Fruit fly (Drosophila melanogaster): ENCODE results near the gene Dhrs4.

Dhrs4 gene

dm6 chr3L:5187572-5187934 is 46.1 kb upstream of the Dhrs4 start (continued):
- peak; percentile 48 for TF ChIP-seq CG1602 (GFP tag; optimal IDR thresholded peaks at IDR 0.05)
- TF ChIP-seq ERR (GFP tag; optimal IDR thresholded peaks at IDR 0.05): no peak
- no peak for TF ChIP-seq wek (GFP tag; optimal IDR thresholded peaks at IDR 0.05)
- TF ChIP-seq E2f1 (GFP tag; IDR thresholded peaks at IDR 0.05): peak; percentile 61
- TF ChIP-seq lola (GFP tag; optimal IDR thresholded peaks at IDR 0.05): peak in 1 of 3 experiments; percentile 62
- no peak for TF ChIP-seq Dref (GFP tag; IDR thresholded peaks at IDR 0.05)
- peak; percentile 41 for TF ChIP-seq CG16815 (GFP tag; optimal IDR thresholded peaks at IDR 0.05)
- no peak for TF ChIP-seq unc-4 (GFP tag; IDR thresholded peaks at IDR 0.05; ENCODE audit: partially characterized antibody)
- no peak for TF ChIP-seq CG9437 (GFP tag; optimal IDR thresholded peaks at IDR 0.05)
- TF ChIP-seq ro (GFP tag; IDR thresholded peaks at IDR 0.05): no peak; the same call in 1 of the 2 replicates
- TF ChIP-seq CG16863 (GFP tag; optimal IDR thresholded peaks at IDR 0.05): peak; percentile 48
- TF ChIP-seq CG6791 (GFP tag; IDR thresholded peaks at IDR 0.05; ENCODE audit: partially characterized antibody): no peak
- TF ChIP-seq usp (GFP tag; optimal IDR thresholded peaks at IDR 0.05): no peak
- no peak for TF ChIP-seq trh (GFP tag; optimal IDR thresholded peaks at IDR 0.05)
- peak; percentile 32 for TF ChIP-seq Side (GFP tag; optimal IDR thresholded peaks at IDR 0.05)
- TF ChIP-seq Dfd (GFP tag; optimal IDR thresholded peaks at IDR 0.05): no peak
- TF ChIP-seq trem (tag; optimal IDR thresholded peaks at IDR 0.05): peak; percentile 68
- peak; percentile 45 for TF ChIP-seq CG7271 (tag; optimal IDR thresholded peaks at IDR 0.05)
- TF ChIP-seq CG17912 (GFP tag; optimal IDR thresholded peaks at IDR 0.05): no peak
- peak; percentile 52 for TF ChIP-seq Hsf (GFP tag; optimal IDR thresholded peaks at IDR 0.05)
- no peak for TF ChIP-seq nerfin-2 (GFP tag; IDR thresholded peaks at IDR 0.05; ENCODE audit: partially characterized antibody)
- no peak for TF ChIP-seq CG15514 (GFP tag; optimal IDR thresholded peaks at IDR 0.05)
- TF ChIP-seq NC2β (GFP tag; optimal IDR thresholded peaks at IDR 0.05): peak; percentile 62
- no peak for TF ChIP-seq CG42726 (GFP tag; IDR thresholded peaks at IDR 0.05; ENCODE audit: partially characterized antibody)
- no peak for TF ChIP-seq Hr39 (optimal IDR thresholded peaks at IDR 0.05)
- TF ChIP-seq CG11560 (tag; IDR thresholded peaks at IDR 0.05): no peak
- TF ChIP-seq Sry-β (GFP tag; optimal IDR thresholded peaks at IDR 0.05): no peak
- TF ChIP-seq Nf-YC (tag; optimal IDR thresholded peaks at IDR 0.05): no peak
- no peak for TF ChIP-seq CG14965 (GFP tag; optimal IDR thresholded peaks at IDR 0.05; ENCODE audit: borderline replicate concordance)
- 0 out of 2 replicates have a peak, but pooled peaks have one; percentile 18 for TF ChIP-seq CG3847 (GFP tag; IDR thresholded peaks at IDR 0.05)
- no peak for TF ChIP-seq BEAF-32 (GFP tag; optimal IDR thresholded peaks at IDR 0.05)
- no peak for TF ChIP-seq luna (GFP tag; optimal IDR thresholded peaks at IDR 0.05)
- TF ChIP-seq Pdp1 (GFP tag; optimal IDR thresholded peaks at IDR 0.05): peak; percentile 0 to 25
- no peak for TF ChIP-seq CG1832 (GFP tag; optimal IDR thresholded peaks at IDR 0.05)
- no peak; the same call in 2 of the 3 replicates for TF ChIP-seq CG2889 (GFP tag; IDR thresholded peaks at IDR 0.05)
- TF ChIP-seq lmd (GFP tag; IDR thresholded peaks at IDR 0.05): peak; percentile 71
- no peak for TF ChIP-seq CG13894 (tag; optimal IDR thresholded peaks at IDR 0.05)
- TF ChIP-seq zfh1 (GFP tag; IDR thresholded peaks at IDR 0.05): peak; percentile 82
- peak; percentile 59 for TF ChIP-seq CG6254 (GFP tag; optimal IDR thresholded peaks at IDR 0.05)
- TF ChIP-seq CG3726 (GFP tag; IDR thresholded peaks at IDR 0.05): peak; percentile 74; the same call in 2 of the 3 replicates
- no peak for TF ChIP-seq CG18476 (GFP tag; optimal IDR thresholded peaks at IDR 0.05)
- TF ChIP-seq Rx (GFP tag; IDR thresholded peaks at IDR 0.05): peak; percentile 28; the same call in 1 of the 2 replicates
- no peak for TF ChIP-seq CG18011 (GFP tag; optimal IDR thresholded peaks at IDR 0.05)
- peak; percentile 73 for TF ChIP-seq PHDP (tag; optimal IDR thresholded peaks at IDR 0.05)
- TF ChIP-seq grau (tag; optimal IDR thresholded peaks at IDR 0.05): peak; percentile 66
- TF ChIP-seq CkIIα-i1 (GFP tag; IDR thresholded peaks at IDR 0.05): no peak
- peak; percentile 31 for TF ChIP-seq maf-S (GFP tag; optimal IDR thresholded peaks at IDR 0.05)
- peak; percentile 21 for TF ChIP-seq CG10267 (tag; optimal IDR thresholded peaks at IDR 0.05)
- no peak for TF ChIP-seq twi (tag; optimal IDR thresholded peaks at IDR 0.05)
- peak; percentile 40 for TF ChIP-seq ATbp (GFP tag; optimal IDR thresholded peaks at IDR 0.05)
- no peak for TF ChIP-seq gcm2 (GFP tag; optimal IDR thresholded peaks at IDR 0.05)
